Worm (Caenorhabditis elegans): ENCODE results near the gene cyp-13A5.
A peak's percentile ranks its signal among the peaks of the same experiment; 100 is the strongest.

Gene cyp-13A5

DNA sequence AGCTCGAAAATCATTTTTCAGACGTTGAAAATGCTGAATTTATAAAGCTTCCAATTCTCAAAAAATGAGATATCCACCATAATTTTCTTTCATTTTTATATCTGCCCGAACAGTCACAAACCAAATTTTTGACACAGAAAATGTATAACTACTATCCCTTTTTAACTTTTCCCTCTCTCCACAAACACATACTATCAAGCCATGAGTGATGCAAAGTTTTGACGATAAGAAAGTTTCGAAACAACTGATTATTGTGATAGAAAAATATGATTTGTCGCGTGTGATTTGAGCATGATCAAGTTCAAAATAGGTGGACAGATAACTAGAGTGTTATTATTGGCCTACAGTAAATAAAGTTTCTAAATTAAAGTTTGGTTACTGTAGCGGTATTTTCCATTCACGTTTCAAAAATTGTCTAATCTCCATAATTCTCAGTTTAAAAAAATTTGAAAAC, 7.4 kb upstream of the cyp-13A5 start, which contains the start of gene cyp-13A8 (continued):
- no peak for TF ChIP-seq dmd-8 (GFP tag; IDR thresholded peaks at IDR 0.05)
- TF ChIP-seq hlh-30 (tag; optimal IDR thresholded peaks at IDR 0.05; ENCODE audit: insufficient read depth), result peak; percentile 91
- no peak for TF ChIP-seq lin-39 (tag; optimal IDR thresholded peaks at IDR 0.05)
- no peak for TF ChIP-seq saeg-2 (GFP tag; IDR thresholded peaks at IDR 0.05)
- TF ChIP-seq sdz-12 (GFP tag; optimal IDR thresholded peaks at IDR 0.05), result no peak
- no peak for TF ChIP-seq lin-13 (GFP tag; optimal IDR thresholded peaks at IDR 0.05)
- TF ChIP-seq T20F7.1 (GFP tag; optimal IDR thresholded peaks at IDR 0.05), result no peak
- TF ChIP-seq unc-39 (tag; optimal IDR thresholded peaks at IDR 0.05), result no peak
- no peak for TF ChIP-seq Y75B8A.6 (GFP tag; IDR thresholded peaks at IDR 0.05)
- no peak for TF ChIP-seq daf-8 (GFP tag; IDR thresholded peaks at IDR 0.05)
- TF ChIP-seq lin-29 (GFP tag; IDR thresholded peaks at IDR 0.05), result no peak
- no peak for TF ChIP-seq lin-15B (tag; optimal IDR thresholded peaks at IDR 0.05)
- TF ChIP-seq nhr-6 (tag; optimal IDR thresholded peaks at IDR 0.05), result no peak
- no peak for TF ChIP-seq gei-8 (GFP tag; optimal IDR thresholded peaks at IDR 0.05)
- TF ChIP-seq nhr-77 (tag; optimal IDR thresholded peaks at IDR 0.05), result peak; percentile 1
- no peak for TF ChIP-seq ZK546.5 (tag; optimal IDR thresholded peaks at IDR 0.05)
- no peak for TF ChIP-seq fos-1 (tag; optimal IDR thresholded peaks at IDR 0.05)
- no peak for TF ChIP-seq aly-2 (tag; optimal IDR thresholded peaks at IDR 0.05)
- TF ChIP-seq php-3 (GFP tag; IDR thresholded peaks at IDR 0.05), result no peak
- TF ChIP-seq pqm-1 (tag; optimal IDR thresholded peaks at IDR 0.05), result peak; percentile 91
- no peak for TF ChIP-seq arid-1 (GFP tag; conservative IDR thresholded peaks at IDR 0.05)
- TF ChIP-seq mxl-3 (GFP tag; optimal IDR thresholded peaks at IDR 0.05), result peak; percentile 56
- TF ChIP-seq nhr-102 (tag; optimal IDR thresholded peaks at IDR 0.05), result peak; percentile 93
- TF ChIP-seq ces-1 (GFP tag; optimal IDR thresholded peaks at IDR 0.05), result no peak
- no peak for TF ChIP-seq ceh-32 (tag; optimal IDR thresholded peaks at IDR 0.05; ENCODE audit: poor library complexity)
- no peak for TF ChIP-seq Y48G9A.11 (GFP tag; IDR thresholded peaks at IDR 0.05)
- no peak for TF ChIP-seq pha-4 (GFP tag; IDR thresholded peaks at IDR 0.05)
- TF ChIP-seq pha-4 (tag; optimal IDR thresholded peaks at IDR 0.05), result no peak
- no peak for TF ChIP-seq lin-38 (GFP tag; IDR thresholded peaks at IDR 0.05)
- TF ChIP-seq nhr-76 (tag; optimal IDR thresholded peaks at IDR 0.05), result no peak
- no peak for TF ChIP-seq hmg-1.1 (GFP tag; IDR thresholded peaks at IDR 0.05)
- TF ChIP-seq F26F4.8 (GFP tag; conservative IDR thresholded peaks at IDR 0.05), result no peak
- TF ChIP-seq zfp-3 (GFP tag; conservative IDR thresholded peaks at IDR 0.05), result no peak
- no peak for TF ChIP-seq ama-1 (optimal IDR thresholded peaks at IDR 0.05)
- no peak for TF ChIP-seq nhr-25 (tag; optimal IDR thresholded peaks at IDR 0.05; ENCODE audit: borderline replicate concordance, insufficient read depth)
- TF ChIP-seq nhr-111 (GFP tag; optimal IDR thresholded peaks at IDR 0.05), result no peak
- no peak for TF ChIP-seq zag-1 (tag; optimal IDR thresholded peaks at IDR 0.05)

DNA sequence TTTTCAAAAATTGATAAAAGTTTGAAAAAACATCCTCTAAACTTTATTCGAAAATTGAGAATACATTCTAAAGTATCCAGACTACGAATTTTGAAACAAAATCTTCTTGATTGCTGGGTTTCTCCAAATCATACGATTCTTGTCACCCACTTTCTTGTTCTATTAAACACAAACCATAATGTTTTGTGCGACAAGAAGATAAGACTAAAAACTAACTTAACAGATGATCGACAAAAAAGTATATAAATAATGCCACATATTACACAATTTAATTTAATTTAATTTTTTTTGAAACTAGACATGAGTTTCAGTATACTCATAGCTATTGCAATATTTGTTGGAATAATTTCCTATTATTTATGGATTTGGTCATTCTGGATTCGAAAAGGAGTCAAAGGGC, 3.2 kb upstream of the cyp-13A5 start, which contains the start of gene cyp-13A7:
TSS of gene cyp-13A7 (plus strand) at position 301 of the 400 bp plus-strand sequence.
- TF ChIP-seq hlh-30 (tag; optimal IDR thresholded peaks at IDR 0.05; ENCODE audit: insufficient read depth), result no peak
- TF ChIP-seq nhr-28 (tag; optimal IDR thresholded peaks at IDR 0.05), result peak; percentile 17
- peak; percentile 6; the same call in 1 of the 2 replicates for TF ChIP-seq dmd-6 (GFP tag; IDR thresholded peaks at IDR 0.05)
- TF ChIP-seq nhr-102 (tag; optimal IDR thresholded peaks at IDR 0.05), result no peak

DNA sequence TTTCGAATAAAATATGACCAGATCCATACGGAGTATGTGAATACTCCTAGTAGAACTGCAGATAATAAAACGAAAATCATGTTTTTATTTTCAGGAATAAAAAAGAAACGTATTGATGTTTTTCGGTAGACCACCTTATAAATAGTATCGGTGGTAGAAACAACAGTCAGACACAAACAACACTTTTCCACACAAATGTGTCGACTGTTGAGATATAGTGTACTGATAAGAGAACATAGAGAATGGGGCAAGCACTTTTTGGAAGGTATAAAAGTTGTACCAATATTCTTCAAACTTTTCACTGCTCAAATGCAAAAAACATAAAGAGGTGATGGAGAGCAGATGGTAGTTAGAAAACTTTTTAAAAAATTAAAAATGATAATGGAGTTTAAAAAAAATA, 2.5 kb upstream of the cyp-13A5 start, which contains the start of gene cyp-13A6:
TSS of gene cyp-13A6 (minus strand) at position 180 of the 400 bp plus-strand sequence.
- TF ChIP-seq nhr-28 (tag; optimal IDR thresholded peaks at IDR 0.05) (peak; percentile 63), dmd-6 (GFP tag; IDR thresholded peaks at IDR 0.05) (peak; percentile 46; the same call in 1 of the 2 replicates), mdt-29 (GFP tag; IDR thresholded peaks at IDR 0.05) (no peak), php-3 (GFP tag; IDR thresholded peaks at IDR 0.05) (no peak), daf-16 (GFP tag; optimal IDR thresholded peaks at IDR 0.05) (no peak), daf-16 (tag; optimal IDR thresholded peaks at IDR 0.05) (peak; percentile 68), hlh-11 (tag; optimal IDR thresholded peaks at IDR 0.05) (peak; percentile 18)

Measured in whole organism, L4 larva.